Worm (Caenorhabditis elegans) whole organism, late embryonic: ENCODE measurements around the gene C23G10.7.

Source experiments
- C38D4.7 ChIP-seq: fragments of 200-800 bp; sonication (Bioruptor generic); optimal IDR thresholded peaks from 2 replicates; lab custom pipeline; 2018; ENCODE audit warnings: mild to moderate bottlenecking, missing genetic modification characterization, moderate library complexity, missing compliant biosample characterization
- F13H6.1 ChIP-seq: sonication (generic microtip); optimal IDR thresholded peaks from 2 replicates; lab custom pipeline; 2016; ENCODE audit warnings: missing genetic modification characterization, missing compliant biosample characterization
- T23F11.4 ChIP-seq: fragments of 200-800 bp; sonication (Bioruptor generic); optimal IDR thresholded peaks from 2 replicates; lab custom pipeline; 2018; ENCODE audit warnings: mild to moderate bottlenecking, missing genetic modification characterization, missing compliant biosample characterization
- ceh-14 ChIP-seq: sonication (generic microtip); optimal IDR thresholded peaks from 2 replicates; lab custom pipeline; 2016; ENCODE audit warnings: missing genotype, missing genetic modification characterization, missing compliant biosample characterization
- ceh-18 ChIP-seq: sonication (generic microtip); optimal IDR thresholded peaks from 2 replicates; lab custom pipeline; 2016; ENCODE audit warnings: missing genetic modification characterization, missing compliant biosample characterization
- ceh-19 ChIP-seq: fragments of 200-800 bp; sonication (Bioruptor generic); optimal IDR thresholded peaks from 2 replicates; lab custom pipeline; 2018; ENCODE audit warnings: mild to moderate bottlenecking, missing genetic modification characterization, missing compliant biosample characterization
- ceh-22 ChIP-seq: sonication (generic microtip); optimal IDR thresholded peaks from 2 replicates; lab custom pipeline; 2017; ENCODE audit warnings: missing biosample characterization, missing genetic modification characterization
- ceh-30 ChIP-seq: fragments of 150-350 bp; optimal IDR thresholded peaks from 2 replicates; lab custom pipeline; 2014; ENCODE audit warnings: missing biosample characterization, missing genetic modification characterization
- ceh-34 ChIP-seq: sonication (generic microtip); optimal IDR thresholded peaks from 2 replicates; lab custom pipeline; 2016; ENCODE audit warnings: mild to moderate bottlenecking, missing genetic modification characterization, missing compliant biosample characterization
- ceh-45 ChIP-seq: fragments of 200-800 bp; sonication (Bioruptor generic); IDR thresholded peaks from 2 replicates; pipeline ENCODE4 v1.3.6; 2022; ENCODE audit warnings: missing genetic modification reagents, missing genetic modification characterization, missing compliant biosample characterization
- ceh-6 ChIP-seq: fragments of 200-800 bp; sonication (Bioruptor generic); optimal IDR thresholded peaks from 2 replicates; lab custom pipeline; 2018; ENCODE audit warnings: mild to moderate bottlenecking, missing genetic modification characterization, missing compliant biosample characterization
- che-1 ChIP-seq: sonication (generic microtip); optimal IDR thresholded peaks from 2 replicates; lab custom pipeline; 2016; ENCODE audit warnings: mild to moderate bottlenecking, missing genetic modification characterization, missing compliant biosample characterization
- dmd-4 ChIP-seq: sonication (generic microtip); optimal IDR thresholded peaks from 2 replicates; lab custom pipeline; 2016; ENCODE audit warnings: borderline replicate concordance, missing genetic modification characterization, missing compliant biosample characterization
- elt-2 ChIP-seq: sonication (generic microtip); optimal IDR thresholded peaks from 2 replicates; lab custom pipeline; 2016; ENCODE audit warnings: missing genetic modification reagents, missing genetic modification characterization, missing compliant biosample characterization
- elt-4 ChIP-seq: sonication (generic microtip); optimal IDR thresholded peaks from 2 replicates; lab custom pipeline; 2016; ENCODE audit warnings: missing genetic modification characterization, missing compliant biosample characterization
- eyg-1 ChIP-seq: sonication (generic microtip); optimal IDR thresholded peaks from 2 replicates; lab custom pipeline; 2016; ENCODE audit warnings: missing genotype, missing genetic modification characterization, missing compliant biosample characterization
- fax-1 ChIP-seq: sonication (generic microtip); optimal IDR thresholded peaks from 2 replicates; lab custom pipeline; 2016; ENCODE audit warnings: missing genotype, missing genetic modification characterization, missing compliant biosample characterization
- fkh-6 ChIP-seq: sonication (generic microtip); optimal IDR thresholded peaks from 2 replicates; lab custom pipeline; 2016; ENCODE audit warnings: missing genetic modification characterization, missing compliant biosample characterization
- gmeb-2 ChIP-seq: sonication (generic microtip); optimal IDR thresholded peaks from 2 replicates; lab custom pipeline; 2016; ENCODE audit warnings: missing genetic modification characterization, inconsistent platforms, missing compliant biosample characterization
- hlh-13 ChIP-seq: fragments of 200-800 bp; sonication (Bioruptor generic); optimal IDR thresholded peaks from 2 replicates; lab custom pipeline; 2018; ENCODE audit warnings: mild to moderate bottlenecking, missing genetic modification characterization, missing compliant biosample characterization
- hlh-30 ChIP-seq: sonication (generic microtip); optimal IDR thresholded peaks from 2 replicates; lab custom pipeline; 2017; ENCODE audit warnings: antibody characterized with exemption, missing genetic modification characterization, missing compliant biosample characterization; ENCODE audit not compliant: insufficient read depth
- hlh-6 ChIP-seq: sonication (generic microtip); optimal IDR thresholded peaks from 2 replicates; lab custom pipeline; 2016; ENCODE audit warnings: missing genotype, missing genetic modification characterization, missing compliant biosample characterization
- hlh-8 ChIP-seq: sonication (generic microtip); optimal IDR thresholded peaks from 2 replicates; lab custom pipeline; 2016; ENCODE audit warnings: missing genotype, missing genetic modification characterization, missing compliant biosample characterization
- lin-11 ChIP-seq: fragments of 200-800 bp; sonication (Bioruptor generic); optimal IDR thresholded peaks from 2 replicates; lab custom pipeline; 2018; ENCODE audit warnings: mild to moderate bottlenecking, missing genetic modification characterization, missing compliant biosample characterization
- mec-3 ChIP-seq: sonication (generic microtip); optimal IDR thresholded peaks from 2 replicates; lab custom pipeline; 2016; ENCODE audit warnings: borderline replicate concordance, missing genetic modification characterization, missing compliant biosample characterization
- nhr-11 ChIP-seq: fragments of 150-350 bp; optimal IDR thresholded peaks from 2 replicates; lab custom pipeline; 2014; ENCODE audit warnings: missing biosample characterization, missing genetic modification characterization
- nhr-232 ChIP-seq: sonication (generic microtip); optimal IDR thresholded peaks from 2 replicates; lab custom pipeline; 2016; ENCODE audit warnings: missing genetic modification characterization, missing compliant biosample characterization
- npax-4 ChIP-seq: sonication (generic microtip); optimal IDR thresholded peaks from 2 replicates; lab custom pipeline; 2016; ENCODE audit warnings: missing genetic modification characterization, missing compliant biosample characterization
- odd-2 ChIP-seq: sonication (generic microtip); optimal IDR thresholded peaks from 2 replicates; lab custom pipeline; 2017; ENCODE audit warnings: antibody characterized with exemption, mild to moderate bottlenecking, missing genetic modification characterization, missing compliant biosample characterization
- pat-9 ChIP-seq: fragments of 200-800 bp; sonication (Bioruptor generic); optimal IDR thresholded peaks from 2 replicates; lab custom pipeline; 2018; ENCODE audit warnings: mild to moderate bottlenecking, missing genetic modification characterization, moderate library complexity, missing compliant biosample characterization
- pax-1 ChIP-seq: fragments of 150-350 bp; optimal IDR thresholded peaks from 2 replicates; lab custom pipeline; 2014; ENCODE audit warnings: missing biosample characterization, missing genetic modification characterization
- pha-2 ChIP-seq: sonication (generic microtip); optimal IDR thresholded peaks from 2 replicates; lab custom pipeline; 2017; ENCODE audit warnings: mild to moderate bottlenecking, missing genetic modification characterization, missing compliant biosample characterization
- pha-4 ChIP-seq: fragments of 150-350 bp; optimal IDR thresholded peaks from 2 replicates; lab custom pipeline; 2018; ENCODE audit warnings: missing biosample characterization, missing genetic modification reagents, missing genetic modification characterization
- pros-1 ChIP-seq: fragments of 150-350 bp; optimal IDR thresholded peaks from 2 replicates; lab custom pipeline; 2014; ENCODE audit warnings: missing biosample characterization, missing genetic modification reagents, missing genetic modification characterization
- ref-2 ChIP-seq: sonication (generic microtip); optimal IDR thresholded peaks from 2 replicates; lab custom pipeline; 2016; ENCODE audit warnings: missing genetic modification characterization, missing compliant biosample characterization
- sdc-2 ChIP-seq: sonication (generic microtip); optimal IDR thresholded peaks from 2 replicates; lab custom pipeline; 2016; ENCODE audit warnings: missing genotype, missing genetic modification characterization, missing compliant biosample characterization
- syd-9 ChIP-seq: sonication (generic microtip); optimal IDR thresholded peaks from 2 replicates; lab custom pipeline; 2016; ENCODE audit warnings: mild to moderate bottlenecking, missing genetic modification characterization, moderate library complexity, missing compliant biosample characterization
- tbx-2 ChIP-seq: sonication (generic microtip); optimal IDR thresholded peaks from 2 replicates; lab custom pipeline; 2016; ENCODE audit warnings: missing genetic modification characterization, missing compliant biosample characterization
- ttx-3 ChIP-seq: sonication (generic microtip); optimal IDR thresholded peaks from 2 replicates; lab custom pipeline; 2016; ENCODE audit warnings: missing genetic modification reagents, missing genetic modification characterization, missing compliant biosample characterization
- unc-42 ChIP-seq: sonication (generic microtip); optimal IDR thresholded peaks from 2 replicates; lab custom pipeline; 2016; ENCODE audit warnings: missing genotype, missing genetic modification characterization, missing compliant biosample characterization
- zip-5 ChIP-seq: sonication (generic microtip); optimal IDR thresholded peaks from 2 replicates; lab custom pipeline; 2016; ENCODE audit warnings: missing genetic modification characterization, missing compliant biosample characterization

C23G10.7 gene

DNA sequence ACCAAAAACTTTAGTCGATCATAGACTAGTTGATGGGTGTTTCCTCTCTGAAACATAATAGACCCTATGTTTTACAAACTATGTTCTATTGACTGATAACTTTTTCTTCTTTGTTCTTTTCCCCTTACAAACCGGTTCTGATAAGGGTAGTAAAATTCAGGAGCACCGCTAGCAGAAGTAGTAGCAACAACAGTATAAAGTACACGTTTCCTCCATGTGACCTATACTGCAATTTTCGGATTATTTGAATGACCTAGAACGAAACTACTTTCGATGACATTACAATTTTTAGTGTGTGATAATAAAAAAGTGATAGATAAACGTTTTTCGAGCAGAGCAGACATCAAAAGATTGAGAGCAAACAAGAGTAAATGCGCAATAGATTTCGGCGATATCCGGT, 17.9 kb downstream of the C23G10.7 start:
- TF ChIP-seq elt-2 (tag; lab: Kevin White, UChicago): peak; percentile 20
- no peak for TF ChIP-seq npax-4

DNA sequence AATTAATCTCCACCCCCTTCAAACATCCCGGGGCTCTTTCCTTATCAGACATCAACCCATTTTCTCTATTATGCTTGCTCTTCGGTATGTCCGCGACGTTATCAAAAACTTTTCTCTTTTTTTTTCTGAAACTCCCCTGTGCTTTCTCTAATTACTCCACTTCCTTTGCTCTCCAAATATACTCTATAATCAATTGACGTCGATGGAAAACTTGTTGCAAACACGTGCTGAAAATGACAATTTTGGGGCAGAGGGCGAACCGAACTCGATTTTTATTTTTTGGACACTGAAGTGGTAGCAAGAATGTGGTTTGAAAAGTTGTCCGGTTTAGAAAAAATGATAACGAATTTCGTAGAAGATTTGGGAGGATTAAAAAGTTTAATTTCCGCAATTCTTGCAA, 19.2 kb downstream of the C23G10.7 start:
- TF ChIP-seq zip-5 (no peak), ceh-18 (no peak), ceh-30 (tag; lab: Kevin White, UChicago) (no peak), gmeb-2 (tag; lab: Kevin White, UChicago) (no peak), dmd-4 (tag; lab: Kevin White, UChicago) (no peak), F13H6.1 (tag; lab: Kevin White, UChicago) (no peak), ttx-3 (tag; lab: Kevin White, UChicago) (no peak), T23F11.4 (GFP tag; lab: Kevin White, UChicago) (no peak), nhr-232 (no peak), pat-9 (tag; lab: Kevin White, UChicago) (no peak), ceh-19 (GFP tag; lab: Kevin White, UChicago) (no peak), hlh-30 (no peak), fax-1 (tag; lab: Kevin White, UChicago) (no peak), sdc-2 (no peak), odd-2 (tag; lab: Kevin White, UChicago) (no peak), lin-11 (tag; lab: Kevin White, UChicago) (no peak), ceh-34 (tag; lab: Kevin White, UChicago) (no peak), pha-2 (no peak), ceh-22 (tag; lab: Kevin White, UChicago) (no peak), C38D4.7 (GFP tag; lab: Kevin White, UChicago) (no peak)

DNA sequence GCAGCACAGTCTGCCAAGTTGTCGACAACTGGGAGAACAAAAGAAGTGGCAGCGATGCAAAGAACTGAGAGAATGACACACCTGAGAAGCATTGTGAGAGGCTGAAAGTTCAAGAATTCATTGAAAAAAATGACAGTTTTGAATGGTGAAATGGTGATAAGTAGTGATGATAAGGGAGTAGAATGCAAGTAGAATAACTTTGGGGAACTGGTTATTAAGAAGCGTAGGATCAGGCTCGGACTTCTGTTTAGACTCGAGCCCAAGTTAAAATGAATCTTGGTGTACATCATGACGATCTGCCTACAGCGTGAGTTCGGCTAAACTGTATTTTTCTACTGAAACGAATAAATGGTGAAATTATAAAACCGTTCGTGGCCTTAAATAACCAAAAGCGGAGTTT, 19.6 kb downstream of the C23G10.7 start, which contains the start of gene F42A10.7:
Gene F42A10.7 (minus strand): TSS at position 101 of the 400 bp plus-strand sequence.
- TF ChIP-seq tbx-2 (tag; lab: Kevin White, UChicago): no peak
- TF ChIP-seq syd-9 (tag; lab: Kevin White, UChicago): no peak
- TF ChIP-seq odd-2 (tag; lab: Kevin White, UChicago): no peak
- no peak for TF ChIP-seq ceh-22 (tag; lab: Kevin White, UChicago)
- TF ChIP-seq hlh-8 (tag; lab: Kevin White, UChicago): no peak
- TF ChIP-seq pros-1: no peak
- no peak for TF ChIP-seq eyg-1
- no peak for TF ChIP-seq sdc-2
- no peak for TF ChIP-seq unc-42 (tag; lab: Kevin White, UChicago)
- no peak for TF ChIP-seq hlh-13 (GFP tag; lab: Kevin White, UChicago)
- TF ChIP-seq pax-1 (tag; lab: Kevin White, UChicago): no peak
- no peak for TF ChIP-seq hlh-6
- no peak for TF ChIP-seq pha-4 (tag; lab: Kevin White, UChicago)
- no peak for TF ChIP-seq che-1 (tag; lab: Kevin White, UChicago)

DNA sequence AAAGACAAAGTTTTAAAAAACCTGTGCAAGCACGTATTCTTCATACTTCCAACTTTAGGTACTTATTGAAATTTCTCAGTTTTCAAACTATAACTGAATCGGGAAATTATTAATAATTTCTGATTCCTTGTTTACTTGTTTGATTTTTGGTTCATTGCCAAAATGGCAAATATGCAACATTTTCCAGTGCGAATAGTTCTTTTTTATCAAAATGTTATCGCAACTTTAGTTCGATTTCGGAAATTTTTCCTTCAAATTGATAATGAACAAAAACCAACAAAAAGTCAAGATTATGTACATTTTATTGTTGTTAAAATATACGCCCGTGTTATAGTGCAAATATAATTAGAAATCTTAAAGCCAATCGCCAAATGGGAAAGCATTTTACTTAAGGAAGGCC, 20.6 kb downstream of the C23G10.7 start:
- TF ChIP-seq ceh-45 (GFP tag; lab: Robert Waterston, UW) (no peak), syd-9 (tag; lab: Kevin White, UChicago) (no peak), elt-2 (tag; lab: Kevin White, UChicago) (no peak), ceh-14 (no peak), nhr-11 (no peak), fax-1 (tag; lab: Kevin White, UChicago) (no peak), ref-2 (tag; lab: Kevin White, UChicago) (no peak), F13H6.1 (tag; lab: Kevin White, UChicago) (no peak), ceh-30 (tag; lab: Kevin White, UChicago) (no peak), C38D4.7 (GFP tag; lab: Kevin White, UChicago) (no peak), pha-4 (tag; lab: Kevin White, UChicago) (no peak), mec-3 (tag; lab: Kevin White, UChicago) (no peak), fkh-6 (tag; lab: Kevin White, UChicago) (no peak), elt-4 (tag; lab: Kevin White, UChicago) (no peak), odd-2 (tag; lab: Kevin White, UChicago) (no peak), ceh-6 (GFP tag; lab: Kevin White, UChicago) (no peak)
